Worm (Caenorhabditis elegans) whole organism, late embryonic: ENCODE results near the gene irld-27.
A peak's percentile ranks its signal among the peaks of the same experiment; 100 is the strongest.
"Not testable (repeated sequence)": the region's sequence is repeated elsewhere in the genome, so short reads cannot be mapped to it uniquely, and the experiment has no call there.

Experiments used
- C38D4.7 ChIP-seq: fragments of 200-800 bp; sonication (Bioruptor generic); optimal IDR thresholded peaks from 2 replicates; lab custom pipeline; 2018; ENCODE audit warnings: mild to moderate bottlenecking, missing genetic modification characterization, moderate library complexity, missing compliant biosample characterization
- K02D7.2 ChIP-seq: sonication (generic microtip); optimal IDR thresholded peaks from 2 replicates; lab custom pipeline; 2017; ENCODE audit warnings: mild to moderate bottlenecking, missing genetic modification characterization, missing compliant biosample characterization
- K09A11.1 ChIP-seq: sonication (generic microtip); optimal IDR thresholded peaks from 2 replicates; lab custom pipeline; 2017; ENCODE audit warnings: antibody characterized with exemption, mild to moderate bottlenecking, missing genetic modification characterization, missing compliant biosample characterization; ENCODE audit not compliant: insufficient read depth
- Y22D7AL.16 ChIP-seq: sonication (generic microtip); optimal IDR thresholded peaks from 2 replicates; lab custom pipeline; 2016; ENCODE audit warnings: missing genetic modification characterization, missing compliant biosample characterization
- ceh-30 ChIP-seq: fragments of 150-350 bp; optimal IDR thresholded peaks from 2 replicates; lab custom pipeline; 2014; ENCODE audit warnings: missing biosample characterization, missing genetic modification characterization
- ceh-31 ChIP-seq: sonication (generic microtip); optimal IDR thresholded peaks from 2 replicates; lab custom pipeline; 2016; ENCODE audit warnings: missing genetic modification characterization, missing compliant biosample characterization
- ceh-34 ChIP-seq: sonication (generic microtip); optimal IDR thresholded peaks from 2 replicates; lab custom pipeline; 2016; ENCODE audit warnings: mild to moderate bottlenecking, missing genetic modification characterization, missing compliant biosample characterization
- ceh-6 ChIP-seq: fragments of 200-800 bp; sonication (Bioruptor generic); optimal IDR thresholded peaks from 2 replicates; lab custom pipeline; 2018; ENCODE audit warnings: mild to moderate bottlenecking, missing genetic modification characterization, missing compliant biosample characterization
- che-1 ChIP-seq: sonication (generic microtip); optimal IDR thresholded peaks from 2 replicates; lab custom pipeline; 2016; ENCODE audit warnings: mild to moderate bottlenecking, missing genetic modification characterization, missing compliant biosample characterization
- dmd-4 ChIP-seq: sonication (generic microtip); optimal IDR thresholded peaks from 2 replicates; lab custom pipeline; 2016; ENCODE audit warnings: borderline replicate concordance, missing genetic modification characterization, missing compliant biosample characterization
- dve-1 ChIP-seq: sonication (generic microtip); optimal IDR thresholded peaks from 2 replicates; lab custom pipeline; 2017; ENCODE audit warnings: antibody characterized with exemption, mild to moderate bottlenecking, missing genetic modification characterization, missing compliant biosample characterization
- elt-2 ChIP-seq: sonication (generic microtip); optimal IDR thresholded peaks from 2 replicates; lab custom pipeline; 2016; ENCODE audit warnings: missing genetic modification reagents, missing genetic modification characterization, missing compliant biosample characterization
- elt-4 ChIP-seq: sonication (generic microtip); optimal IDR thresholded peaks from 2 replicates; lab custom pipeline; 2016; ENCODE audit warnings: missing genetic modification characterization, missing compliant biosample characterization
- fkh-6 ChIP-seq: sonication (generic microtip); optimal IDR thresholded peaks from 2 replicates; lab custom pipeline; 2016; ENCODE audit warnings: missing genetic modification characterization, missing compliant biosample characterization
- gmeb-2 ChIP-seq: sonication (generic microtip); optimal IDR thresholded peaks from 2 replicates; lab custom pipeline; 2016; ENCODE audit warnings: missing genetic modification characterization, inconsistent platforms, missing compliant biosample characterization
- hlh-15 ChIP-seq: sonication (generic microtip); optimal IDR thresholded peaks from 2 replicates; lab custom pipeline; 2016; ENCODE audit warnings: missing genetic modification characterization, missing compliant biosample characterization
- hlh-30 ChIP-seq: sonication (generic microtip); optimal IDR thresholded peaks from 2 replicates; lab custom pipeline; 2017; ENCODE audit warnings: antibody characterized with exemption, missing genetic modification characterization, missing compliant biosample characterization; ENCODE audit not compliant: insufficient read depth
- lim-6 ChIP-seq: sonication (generic microtip); optimal IDR thresholded peaks from 2 replicates; lab custom pipeline; 2016; ENCODE audit warnings: missing genetic modification characterization, missing compliant biosample characterization
- madf-2 ChIP-seq: sonication (generic microtip); optimal IDR thresholded peaks from 2 replicates; lab custom pipeline; 2017; ENCODE audit warnings: missing genetic modification characterization, missing compliant biosample characterization
- mec-3 ChIP-seq: sonication (generic microtip); optimal IDR thresholded peaks from 2 replicates; lab custom pipeline; 2016; ENCODE audit warnings: borderline replicate concordance, missing genetic modification characterization, missing compliant biosample characterization
- nfya-1 ChIP-seq: sonication (generic microtip); optimal IDR thresholded peaks from 2 replicates; lab custom pipeline; 2017; ENCODE audit warnings: missing genetic modification characterization, mild to moderate bottlenecking, missing compliant biosample characterization, antibody characterized with exemption, moderate library complexity
- odd-2 ChIP-seq: sonication (generic microtip); optimal IDR thresholded peaks from 2 replicates; lab custom pipeline; 2017; ENCODE audit warnings: antibody characterized with exemption, mild to moderate bottlenecking, missing genetic modification characterization, missing compliant biosample characterization
- pat-9 ChIP-seq: fragments of 200-800 bp; sonication (Bioruptor generic); optimal IDR thresholded peaks from 2 replicates; lab custom pipeline; 2018; ENCODE audit warnings: mild to moderate bottlenecking, missing genetic modification characterization, moderate library complexity, missing compliant biosample characterization
- sdc-2 ChIP-seq: sonication (generic microtip); optimal IDR thresholded peaks from 2 replicates; lab custom pipeline; 2016; ENCODE audit warnings: missing genotype, missing genetic modification characterization, missing compliant biosample characterization
- sox-2 ChIP-seq: fragments of 200-800 bp; sonication (Bioruptor generic); IDR thresholded peaks from 2 replicates; pipeline ENCODE4 v1.3.6; 2022; ENCODE audit warnings: missing genetic modification reagents, missing genetic modification characterization, missing compliant biosample characterization
- sox-4 ChIP-seq: sonication (generic microtip); optimal IDR thresholded peaks from 2 replicates; lab custom pipeline; 2017; ENCODE audit warnings: mild to moderate bottlenecking, missing genetic modification characterization, inconsistent platforms, missing compliant biosample characterization
- syd-9 ChIP-seq: sonication (generic microtip); optimal IDR thresholded peaks from 2 replicates; lab custom pipeline; 2016; ENCODE audit warnings: mild to moderate bottlenecking, missing genetic modification characterization, moderate library complexity, missing compliant biosample characterization
- tbx-7 ChIP-seq: sonication (generic microtip); optimal IDR thresholded peaks from 2 replicates; lab custom pipeline; 2016; ENCODE audit warnings: missing genotype, missing genetic modification characterization, missing compliant biosample characterization
- unc-55 ChIP-seq: sonication (generic microtip); optimal IDR thresholded peaks from 2 replicates; lab custom pipeline; 2017; ENCODE audit warnings: missing biosample characterization, missing genetic modification reagents, missing genetic modification characterization
- unc-86 ChIP-seq: sonication (generic microtip); optimal IDR thresholded peaks from 2 replicates; lab custom pipeline; 2016; ENCODE audit warnings: missing genetic modification characterization, missing compliant biosample characterization
- zip-5 ChIP-seq: sonication (generic microtip); optimal IDR thresholded peaks from 2 replicates; lab custom pipeline; 2016; ENCODE audit warnings: missing genetic modification characterization, missing compliant biosample characterization

irld-27 gene

ce11 chrII:3332039-3332438, at the start of gene irld-27:
irld-27 (plus strand) TSS chrII:3332339.
- TF ChIP-seq hlh-30 (tag; lab: Kevin White, UChicago) (no peak), lim-6 (tag; lab: Kevin White, UChicago) (no peak), ceh-6 (GFP tag; lab: Kevin White, UChicago) (no peak), dve-1 (tag; lab: Kevin White, UChicago) (no peak)

- TF ChIP-seq unc-86 (tag; lab: Kevin White, UChicago) (no peak), hlh-30 (tag; lab: Kevin White, UChicago) (no peak), hlh-15 (tag; lab: Kevin White, UChicago) (no peak), ceh-34 (tag; lab: Kevin White, UChicago) (no peak), nfya-1 (tag; lab: Kevin White, UChicago) (no peak)
These were observed 49.8 kb upstream of the irld-27 start, which contains the start of gene nep-13 for ce11 chrII:3282353-3282752. nep-13 (plus strand) TSS chrII:3282653.

- TF ChIP-seq C38D4.7 (GFP tag; lab: Kevin White, UChicago) (no peak), elt-4 (no peak), K02D7.2 (tag; lab: Kevin White, UChicago) (no peak), sox-4 (tag; lab: Kevin White, UChicago) (no peak), mec-3 (tag; lab: Kevin White, UChicago) (no peak), zip-5 (tag; lab: Kevin White, UChicago) (no peak), sdc-2 (tag; lab: Kevin White, UChicago) (no peak), ceh-31 (tag; lab: Kevin White, UChicago) (no peak), fkh-6 (no peak)
These were observed 47.6 kb upstream of the irld-27 start, which contains the start of gene scl-15 for ce11 chrII:3284558-3284957. scl-15 (minus strand) TSS chrII:3284658.

ce11 chrII:3287073-3287472, 45.1 kb upstream of the irld-27 start, which contains the start of gene sri-63:
sri-63 (plus strand) TSS chrII:3287373.
- TF ChIP-seq K09A11.1 (tag; lab: Kevin White, UChicago) (no peak), nfya-1 (tag; lab: Kevin White, UChicago) (no peak), sox-2 (GFP tag; lab: Robert Waterston, UW) (no peak), fkh-6 (no peak), ceh-30 (tag; lab: Kevin White, UChicago) (no peak), dmd-4 (tag; lab: Kevin White, UChicago) (no peak), gmeb-2 (tag; lab: Kevin White, UChicago) (no peak), madf-2 (tag; lab: Kevin White, UChicago) (no peak)

- TF ChIP-seq pat-9, odd-2, che-1 (tag; lab: Kevin White, UChicago): not testable (repeated sequence)
These were observed 41.6 kb upstream of the irld-27 start, which contains the start of gene F39E9.14 for ce11 chrII:3290544-3290943. F39E9.14 (minus strand) TSS chrII:3290644.

ce11 chrII:3295193-3295592, 36.9 kb upstream of the irld-27 start, which contains the start of gene btb-17:
btb-17 (plus strand) TSS chrII:3295405.
- TF ChIP-seq syd-9 (tag; lab: Kevin White, UChicago) = no peak

- TF ChIP-seq unc-55 (GFP tag; lab: Kevin White, UChicago) = no peak
- no peak for TF ChIP-seq Y22D7AL.16 (tag; lab: Kevin White, UChicago)
- no peak for TF ChIP-seq zip-5 (tag; lab: Kevin White, UChicago)
- peak; percentile 15 for TF ChIP-seq elt-2 (tag; lab: Kevin White, UChicago)
- no peak for TF ChIP-seq K02D7.2 (tag; lab: Kevin White, UChicago)
- TF ChIP-seq tbx-7 (tag; lab: Kevin White, UChicago) = no peak
These were observed 35.5 kb upstream of the irld-27 start, which contains the start of gene btb-16 for ce11 chrII:3296644-3297043. btb-16 (plus strand) TSS chrII:3296883.
